Worm (Caenorhabditis elegans) whole organism, L4/young adult: Measurements from ENCODE around the gene C06H5.11.
"Not testable (repeated sequence)": the region's sequence is repeated elsewhere in the genome, so short reads cannot be mapped to it uniquely, and the experiment has no call there.

Experiments used
- W03F9.2 ChIP-seq: fragments of 150-350 bp; optimal IDR thresholded peaks from 2 replicates; lab custom pipeline; 2014; ENCODE audit warnings: missing biosample characterization, missing genetic modification characterization
- dao-5 ChIP-seq: sonication (generic microtip); optimal IDR thresholded peaks from 2 replicates; lab custom pipeline; 2016; ENCODE audit warnings: missing genotype, missing genetic modification characterization, moderate library complexity, missing compliant biosample characterization
- him-1 ChIP-seq: sonication (generic microtip); optimal IDR thresholded peaks from 2 replicates; lab custom pipeline; 2016; ENCODE audit warnings: missing genotype, missing genetic modification reagents, missing genetic modification characterization, missing compliant biosample characterization

- not testable (repeated sequence) for TF ChIP-seq W03F9.2 (tag; lab: Kevin White, UChicago); him-1; dao-5 (tag; lab: Kevin White, UChicago)
Measured at ce11 chrV:17865309-17865708, 28.6 kb downstream of the C06H5.11 start, which contains the start of gene Y59A8A.8.
